Fruit fly (Drosophila melanogaster): ENCODE data around the gene CG4822.

The CG4822 gene

DNA sequence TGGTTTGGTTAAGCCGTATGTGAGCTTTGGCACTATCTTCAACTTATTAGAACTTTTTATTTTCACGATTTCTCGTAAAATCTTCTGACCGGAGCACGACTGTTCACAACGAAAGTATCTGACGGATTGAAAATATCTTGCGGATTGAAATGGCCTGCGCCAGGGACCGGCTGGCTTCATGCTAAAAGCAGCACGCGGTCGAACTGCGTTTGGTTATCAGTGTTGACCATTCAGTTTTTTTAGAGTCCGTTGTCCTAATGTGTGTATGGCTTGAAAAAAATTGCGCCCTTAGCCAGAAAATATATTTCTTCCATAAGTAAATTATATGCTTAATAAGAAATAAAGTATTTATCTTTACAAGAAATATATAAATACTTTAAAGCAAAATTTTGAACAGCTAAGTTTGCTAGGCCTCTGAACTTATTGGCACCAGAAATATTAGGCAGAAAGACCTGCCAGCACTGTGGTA lies 34.3 kb downstream of the CG4822 start, which contains the start of gene net (continued):
- TF ChIP-seq CG7556 (GFP tag; optimal IDR thresholded peaks at IDR 0.05): peak; percentile 76
- peak; percentile 12 for TF ChIP-seq fd102C (GFP tag; optimal IDR thresholded peaks at IDR 0.05)
- no peak for TF ChIP-seq tio (GFP tag; optimal IDR thresholded peaks at IDR 0.05)
- TF ChIP-seq CG34376 (GFP tag; optimal IDR thresholded peaks at IDR 0.05): peak; percentile 88
- TF ChIP-seq Hmr (GFP tag; optimal IDR thresholded peaks at IDR 0.05): peak; percentile 83
- no peak for TF ChIP-seq CG31224 (GFP tag; IDR thresholded peaks at IDR 0.05)
- no peak for TF ChIP-seq CkIIα-i1 (GFP tag; IDR thresholded peaks at IDR 0.05)
- no peak for TF ChIP-seq cad (GFP tag; optimal IDR thresholded peaks at IDR 0.05)
- TF ChIP-seq CG18619 (GFP tag; optimal IDR thresholded peaks at IDR 0.05): peak; percentile 71
- TF ChIP-seq CG12391 (tag; optimal IDR thresholded peaks at IDR 0.05): peak; percentile 82
- TF ChIP-seq CG11560 (tag; IDR thresholded peaks at IDR 0.05): no peak
- peak; percentile 37 for TF ChIP-seq Chrac-16 (GFP tag; optimal IDR thresholded peaks at IDR 0.05)
- TF ChIP-seq CoRest (tag; optimal IDR thresholded peaks at IDR 0.05): peak; percentile 85
- no peak for TF ChIP-seq prd (optimal IDR thresholded peaks at IDR 0.05)
- TF ChIP-seq prd (GFP tag; IDR thresholded peaks at IDR 0.05): peak; percentile 57; the same call in 1 of the 3 replicates
- no peak for TF ChIP-seq ase (GFP tag; IDR thresholded peaks at IDR 0.05)
- peak; percentile 85 for TF ChIP-seq CG13894 (tag; optimal IDR thresholded peaks at IDR 0.05)
- peak; percentile 1 for TF ChIP-seq her (GFP tag; optimal IDR thresholded peaks at IDR 0.05)
- TF ChIP-seq sob (GFP tag; IDR thresholded peaks at IDR 0.05): peak; percentile 69; the same call in 1 of the 2 replicates
- peak; percentile 34 for TF ChIP-seq Sox102F (GFP tag; optimal IDR thresholded peaks at IDR 0.05)
- peak; percentile 54 for TF ChIP-seq nerfin-1 (tag; optimal IDR thresholded peaks at IDR 0.05)
- no peak for TF ChIP-seq CG33213 (GFP tag; optimal IDR thresholded peaks at IDR 0.05)
- no peak for TF ChIP-seq dimm (GFP tag; IDR thresholded peaks at IDR 0.05)
- peak; percentile 32; the same call in 1 of the 2 replicates for TF ChIP-seq CG43689 (GFP tag; IDR thresholded peaks at IDR 0.05)
- no peak for TF ChIP-seq Stat92E (GFP tag; optimal IDR thresholded peaks at IDR 0.05)
- TF ChIP-seq Scr (GFP tag; IDR thresholded peaks at IDR 0.05; ENCODE audit: partially characterized antibody): no peak
- TF ChIP-seq zfh1 (GFP tag; IDR thresholded peaks at IDR 0.05): 0 out of 3 replicates have a peak, but pooled peaks have one; percentile 54
- no peak for TF ChIP-seq Antp (GFP tag; optimal IDR thresholded peaks at IDR 0.05)
- TF ChIP-seq hth (optimal IDR thresholded peaks at IDR 0.05): no peak
- no peak for TF ChIP-seq BEAF-32 (GFP tag; optimal IDR thresholded peaks at IDR 0.05)
- TF ChIP-seq D19A (tag; optimal IDR thresholded peaks at IDR 0.05): peak; percentile 71
- peak; percentile 74 for TF ChIP-seq Fer2 (tag; optimal IDR thresholded peaks at IDR 0.05)
- peak; percentile 77 for TF ChIP-seq nau (GFP tag; optimal IDR thresholded peaks at IDR 0.05)
- TF ChIP-seq CG2889 (GFP tag; IDR thresholded peaks at IDR 0.05): no peak
- no peak for TF ChIP-seq ap (GFP tag; IDR thresholded peaks at IDR 0.05)
- TF ChIP-seq CG10366 (GFP tag; IDR thresholded peaks at IDR 0.05): peak; percentile 26; the same call in 1 of the 2 replicates
- TF ChIP-seq sisA (GFP tag; IDR thresholded peaks at IDR 0.05): no peak
- peak; percentile 79 for TF ChIP-seq gem (tag; optimal IDR thresholded peaks at IDR 0.05)
- TF ChIP-seq Xrp1 (GFP tag; IDR thresholded peaks at IDR 0.05): peak; percentile 69
- TF ChIP-seq CG4360 (GFP tag; IDR thresholded peaks at IDR 0.05): no peak
- TF ChIP-seq pho (GFP tag; optimal IDR thresholded peaks at IDR 0.05): peak; percentile 5
- no peak for TF ChIP-seq cg (GFP tag; optimal IDR thresholded peaks at IDR 0.05)
- peak; percentile 48 for TF ChIP-seq az2 (GFP tag; optimal IDR thresholded peaks at IDR 0.05)
- TF ChIP-seq Lim3 (GFP tag; IDR thresholded peaks at IDR 0.05): no peak
- TF ChIP-seq so (GFP tag; IDR thresholded peaks at IDR 0.05): no peak
- peak; percentile 62 for TF ChIP-seq Oli (tag; optimal IDR thresholded peaks at IDR 0.05)
- TF ChIP-seq CG30431 (GFP tag; optimal IDR thresholded peaks at IDR 0.05): no peak
- TF ChIP-seq Hand (GFP tag; optimal IDR thresholded peaks at IDR 0.05): peak; percentile 43
- TF ChIP-seq gcm (GFP tag; optimal IDR thresholded peaks at IDR 0.05): peak; percentile 66
- TF ChIP-seq bsh (GFP tag; optimal IDR thresholded peaks at IDR 0.05): peak; percentile 59 to 65
- TF ChIP-seq CG14860 (GFP tag; IDR thresholded peaks at IDR 0.05; ENCODE audit: partially characterized antibody): no peak

Measured in whole organism, embryonic.